Comparison of ENCODE assay signal across 2 worm cellular contexts in genomic region chrIV:1469093-1469492, ce11.
TF ChIP-seq lines count a peak whose summit lies in the region.

No protein-coding gene starts in this region.

TF ChIP-seq in whole organism, L4 larva, 104 proteins besides CTCF, POLR2A, EP300 and RAD21:
- TF ChIP-seq egl-27 (tag; optimal IDR thresholded peaks at IDR 0.05; lab: Kevin White, UChicago) (no peak), aha-1 (tag; lab: Kevin White, UChicago) (peak; percentile 97)

TF ChIP-seq in whole organism, young adult, 124 proteins besides CTCF, POLR2A, EP300 and RAD21:
- TF ChIP-seq ztf-25 (GFP tag; IDR thresholded peaks at IDR 0.05; lab: Robert Waterston, UW) (no peak), F55B11.4 (tag; optimal IDR thresholded peaks at IDR 0.05; lab: Kevin White, UChicago; ENCODE audit: borderline replicate concordance, insufficient read depth) (no peak), ceh-40 (GFP tag; IDR thresholded peaks at IDR 0.05; lab: Robert Waterston, UW) (no peak), egrh-3 (GFP tag; IDR thresholded peaks at IDR 0.05; lab: Robert Waterston, UW) (peak; percentile 35; the same call in 1 of the 2 replicates), lin-54 (GFP tag; optimal IDR thresholded peaks at IDR 0.05; lab: Kevin White, UChicago) (no peak), hmg-1.2 (GFP tag; IDR thresholded peaks at IDR 0.05; lab: Robert Waterston, UW) (peak; percentile 85)
